Fruit fly (Drosophila melanogaster) whole organism, embryonic: ENCODE measurements around the gene CG7497.

Experiments used
- Bteb2 ChIP-seq: fragments of 200-800 bp; sonication (Bioruptor generic); optimal IDR thresholded peaks from 2 replicates; lab custom pipeline; 2016; ENCODE audit warnings: missing biosample characterization, missing genetic modification characterization
- CG11093 ChIP-seq: fragments of 200-800 bp; sonication (Bioruptor generic); IDR thresholded peaks from 3 replicates; pipeline ENCODE4 v1.3.6; 2022; ENCODE audit warnings: missing biosample characterization, missing genetic modification characterization
- CG12391 ChIP-seq: fragments of 200-800 bp; sonication (Bioruptor generic); optimal IDR thresholded peaks from 3 replicates; lab custom pipeline; 2018; ENCODE audit warnings: missing biosample characterization, mild to moderate bottlenecking, missing genetic modification characterization, moderate library complexity
- CG13894 ChIP-seq: fragments of 200-800 bp; sonication (Bioruptor generic); optimal IDR thresholded peaks from 3 replicates; lab custom pipeline; 2018; ENCODE audit warnings: missing biosample characterization, mild to moderate bottlenecking, missing genetic modification characterization, moderate library complexity
- CG14050 ChIP-seq: fragments of 200-800 bp; sonication (Bioruptor generic); IDR thresholded peaks from 3 replicates; pipeline ENCODE4 v1.3.6; 2022; ENCODE audit warnings: missing biosample characterization, missing genetic modification characterization
- CG15696 ChIP-seq: fragments of 200-800 bp; sonication (Bioruptor generic); optimal IDR thresholded peaks from 2 replicates; lab custom pipeline; 2019; ENCODE audit warnings: missing biosample characterization, mild to moderate bottlenecking, missing genetic modification characterization, moderate library complexity
- CG2202 ChIP-seq: fragments of 200-800 bp; sonication (Bioruptor generic); optimal IDR thresholded peaks from 2 replicates; lab custom pipeline; 2018; ENCODE audit warnings: missing biosample characterization, mild to moderate bottlenecking, missing genetic modification characterization
- CG30431 ChIP-seq: fragments of 200-800 bp; sonication (Bioruptor generic); optimal IDR thresholded peaks from 2 replicates; lab custom pipeline; 2017; ENCODE audit warnings: missing biosample characterization, missing genetic modification characterization
- CG34376 ChIP-seq: fragments of 200-800 bp; sonication (Bioruptor generic); optimal IDR thresholded peaks from 2 replicates; lab custom pipeline; 2018; ENCODE audit warnings: missing biosample characterization, mild to moderate bottlenecking, missing genetic modification characterization
- CG3847 ChIP-seq: fragments of 200-800 bp; sonication (Bioruptor generic); IDR thresholded peaks from 2 replicates; pipeline ENCODE4 v1.3.6; 2022; ENCODE audit warnings: missing biosample characterization, missing genetic modification characterization
- CG4360 ChIP-seq: fragments of 200-800 bp; sonication (Bioruptor generic); IDR thresholded peaks from 2 replicates; pipeline ENCODE4 v1.3.6; 2022; ENCODE audit warnings: missing biosample characterization, missing genetic modification characterization
- CG5953 ChIP-seq: fragments of 200-800 bp; sonication (Bioruptor generic); IDR thresholded peaks from 2 replicates; pipeline ENCODE4 v1.3.6; 2022; ENCODE audit warnings: missing biosample characterization, missing genetic modification characterization
- CG6854 ChIP-seq: fragments of 200-800 bp; sonication (Bioruptor generic); optimal IDR thresholded peaks from 3 replicates; lab custom pipeline; 2017; ENCODE audit warnings: missing biosample characterization, mild to moderate bottlenecking, missing genetic modification characterization
- CG7987 ChIP-seq: fragments of 200-800 bp; sonication (Bioruptor generic); optimal IDR thresholded peaks from 2 replicates; lab custom pipeline; 2018; ENCODE audit warnings: missing biosample characterization, mild to moderate bottlenecking, missing genetic modification characterization, moderate library complexity
- CG8290 ChIP-seq, 3 experiments: fragments of 200-800 bp; sonication (Bioruptor generic); optimal IDR thresholded peaks; 2 replicates each; lab custom pipeline; 2016 to 2019; ENCODE audit warnings: missing biosample characterization in 3 of 3, missing genetic modification characterization in 3 of 3, mild to moderate bottlenecking in 2 of 3, moderate library complexity in 1 of 3
- CG8478 ChIP-seq: fragments of >200 bp; optimal IDR thresholded peaks from 2 replicates; lab custom pipeline; 2018
- CG9817 ChIP-seq: fragments of 200-800 bp; sonication (Bioruptor generic); optimal IDR thresholded peaks from 2 replicates; lab custom pipeline; 2018; ENCODE audit warnings: missing biosample characterization, mild to moderate bottlenecking, missing genetic modification characterization, moderate library complexity
- CoRest ChIP-seq: fragments of 200-800 bp; sonication (Bioruptor generic); optimal IDR thresholded peaks from 3 replicates; lab custom pipeline; 2018; ENCODE audit warnings: missing biosample characterization, mild to moderate bottlenecking, missing genetic modification characterization, moderate library complexity
- Deaf1 ChIP-seq: fragments of 200-800 bp; optimal IDR thresholded peaks from 3 replicates; lab custom pipeline; 2019; ENCODE audit warnings: missing biosample characterization, mild to moderate bottlenecking, missing genetic modification characterization, moderate library complexity
- Dip2 ChIP-seq: fragments of 200-800 bp; sonication (Bioruptor generic); IDR thresholded peaks from 2 replicates; pipeline ENCODE4 v1.3.6; 2022; ENCODE audit warnings: missing biosample characterization, missing genetic modification characterization
- E2f1 ChIP-seq: fragments of 200-800 bp; sonication (Bioruptor generic); IDR thresholded peaks from 2 replicates; pipeline ENCODE4 v1.3.6; 2022; ENCODE audit warnings: missing biosample characterization, missing genetic modification characterization
- HLH4C ChIP-seq: fragments of 200-800 bp; sonication (Bioruptor generic); IDR thresholded peaks from 3 replicates; pipeline ENCODE4 v1.3.6; 2022; ENCODE audit warnings: missing biosample characterization, missing genetic modification characterization; ENCODE audit not compliant: partially characterized antibody
- HmgD ChIP-seq: fragments of 200-800 bp; sonication (Bioruptor generic); optimal IDR thresholded peaks from 3 replicates; lab custom pipeline; 2016; ENCODE audit warnings: missing biosample characterization, missing genetic modification characterization
- Jarid2 ChIP-seq: fragments of 200-800 bp; sonication (Bioruptor generic); optimal IDR thresholded peaks from 3 replicates; lab custom pipeline; 2017; ENCODE audit warnings: mild to moderate bottlenecking, missing biosample characterization, missing genetic modification reagents, missing genetic modification characterization
- Nf-YB ChIP-seq: fragments of 200-800 bp; sonication (Bioruptor generic); optimal IDR thresholded peaks from 3 replicates; lab custom pipeline; 2019; ENCODE audit warnings: missing biosample characterization, mild to moderate bottlenecking, missing genetic modification characterization, moderate library complexity
- Side ChIP-seq: fragments of 200-800 bp; sonication (Bioruptor generic); optimal IDR thresholded peaks from 2 replicates; lab custom pipeline; 2016; ENCODE audit warnings: missing biosample characterization, missing genetic modification characterization
- Stat92E ChIP-seq, 3 experiments: fragments of >200 bp in 2 of 3; fragments of 200-800 bp in 1 of 3; sonication (Bioruptor generic) in 1 of 3; optimal IDR thresholded peaks; 2 replicates each; lab custom pipeline; 2017 to 2019; ENCODE audit warnings: missing biosample characterization in 3 of 3, missing genetic modification characterization in 3 of 3, mild to moderate bottlenecking in 1 of 3, moderate library complexity in 1 of 3
- Usf ChIP-seq: fragments of 200-800 bp; sonication (Bioruptor generic); optimal IDR thresholded peaks from 2 replicates; lab custom pipeline; 2017; ENCODE audit warnings: missing genotype, missing biosample characterization, missing genetic modification characterization
- ab ChIP-seq: fragments of 200-800 bp; sonication (Bioruptor generic); optimal IDR thresholded peaks from 2 replicates; lab custom pipeline; 2016; ENCODE audit warnings: missing biosample characterization, missing genetic modification characterization
- br ChIP-seq: fragments of >200 bp; optimal IDR thresholded peaks from 2 replicates; lab custom pipeline; 2017
- ci ChIP-seq: fragments of 200-800 bp; sonication (Bioruptor generic); IDR thresholded peaks from 3 replicates; pipeline ENCODE4 v1.3.6; 2022; ENCODE audit warnings: missing biosample characterization, missing genetic modification characterization
- dmrt99B ChIP-seq: fragments of 200-800 bp; sonication (Bioruptor generic); optimal IDR thresholded peaks from 2 replicates; lab custom pipeline; 2018; ENCODE audit warnings: missing biosample characterization, mild to moderate bottlenecking, missing genetic modification characterization, moderate library complexity
- emc ChIP-seq: fragments of 200-800 bp; sonication (Bioruptor generic); optimal IDR thresholded peaks from 2 replicates; lab custom pipeline; 2016; ENCODE audit warnings: missing biosample characterization, missing genetic modification characterization
- ftz-f1 ChIP-seq: fragments of 200-800 bp; sonication (Bioruptor generic); optimal IDR thresholded peaks from 2 replicates; lab custom pipeline; 2016; ENCODE audit warnings: missing biosample characterization, missing genetic modification characterization
- fu2 ChIP-seq: fragments of 200-800 bp; sonication (Bioruptor generic); optimal IDR thresholded peaks from 2 replicates; lab custom pipeline; 2016; ENCODE audit warnings: missing biosample characterization, missing genetic modification characterization
- gfzf ChIP-seq: fragments of 200-800 bp; sonication (Bioruptor generic); optimal IDR thresholded peaks from 2 replicates; lab custom pipeline; 2016; ENCODE audit warnings: missing biosample characterization, mild to moderate bottlenecking, missing genetic modification characterization, moderate library complexity
- gro ChIP-seq: fragments of 200-800 bp; sonication (Bioruptor generic); optimal IDR thresholded peaks from 2 replicates; lab custom pipeline; 2016; ENCODE audit warnings: missing biosample characterization, missing genetic modification characterization
- gsb-n ChIP-seq: fragments of 200-800 bp; sonication (Bioruptor generic); optimal IDR thresholded peaks from 3 replicates; lab custom pipeline; 2018; ENCODE audit warnings: missing biosample characterization, mild to moderate bottlenecking, missing genetic modification characterization
- ind ChIP-seq: fragments of 200-800 bp; sonication (Bioruptor generic); optimal IDR thresholded peaks from 3 replicates; lab custom pipeline; 2016; ENCODE audit warnings: missing biosample characterization, missing genetic modification characterization
- nerfin-1 ChIP-seq: fragments of 200-800 bp; sonication (Bioruptor generic); optimal IDR thresholded peaks from 3 replicates; lab custom pipeline; 2019; ENCODE audit warnings: missing biosample characterization, mild to moderate bottlenecking, missing genetic modification characterization, moderate library complexity
- nmo ChIP-seq: fragments of 200-800 bp; sonication (Bioruptor generic); optimal IDR thresholded peaks from 2 replicates; lab custom pipeline; 2018; ENCODE audit warnings: missing biosample characterization, mild to moderate bottlenecking, missing genetic modification characterization, moderate library complexity
- oc ChIP-seq: fragments of 200-800 bp; sonication (Bioruptor generic); optimal IDR thresholded peaks from 2 replicates; lab custom pipeline; 2018; ENCODE audit warnings: missing biosample characterization, mild to moderate bottlenecking, missing genetic modification characterization, moderate library complexity
- org-1 ChIP-seq: fragments of 200-800 bp; sonication (Bioruptor generic); optimal IDR thresholded peaks from 2 replicates; lab custom pipeline; 2017; ENCODE audit warnings: missing biosample characterization, missing genetic modification characterization
- pum ChIP-seq: fragments of 200-800 bp; sonication (Bioruptor generic); optimal IDR thresholded peaks from 2 replicates; lab custom pipeline; 2016; ENCODE audit warnings: missing biosample characterization, missing genetic modification characterization
- schlank ChIP-seq: fragments of 200-800 bp; sonication (Bioruptor generic); optimal IDR thresholded peaks from 2 replicates; lab custom pipeline; 2018; ENCODE audit warnings: missing biosample characterization, mild to moderate bottlenecking, missing genetic modification characterization
- scrt ChIP-seq: fragments of 200-800 bp; sonication (Bioruptor generic); optimal IDR thresholded peaks from 2 replicates; lab custom pipeline; 2018; ENCODE audit warnings: missing biosample characterization, mild to moderate bottlenecking, missing genetic modification characterization, moderate library complexity
- slbo ChIP-seq: fragments of 200-800 bp; sonication (Bioruptor generic); IDR thresholded peaks from 2 replicates; pipeline ENCODE4 v1.3.6; 2022; ENCODE audit warnings: missing biosample characterization, missing genetic modification characterization
- sob ChIP-seq: fragments of 200-800 bp; sonication (Bioruptor generic); IDR thresholded peaks from 2 replicates; pipeline ENCODE4 v1.3.6; 2022; ENCODE audit warnings: missing biosample characterization, missing genetic modification characterization
- tgo ChIP-seq: fragments of 200-800 bp; sonication (Bioruptor generic); IDR thresholded peaks from 3 replicates; pipeline ENCODE4 v1.3.6; 2022; ENCODE audit warnings: missing biosample characterization, missing genetic modification characterization
- tio ChIP-seq: fragments of 200-800 bp; sonication (Bioruptor generic); optimal IDR thresholded peaks from 2 replicates; lab custom pipeline; 2017; ENCODE audit warnings: missing biosample characterization, missing genetic modification characterization, inconsistent platforms
- tx ChIP-seq: fragments of 200-800 bp; sonication (Bioruptor generic); optimal IDR thresholded peaks from 2 replicates; lab custom pipeline; 2016; ENCODE audit warnings: missing biosample characterization, missing genetic modification characterization
- zfh2 ChIP-seq: fragments of 200-800 bp; sonication (Bioruptor generic); optimal IDR thresholded peaks from 2 replicates; lab custom pipeline; 2016; ENCODE audit warnings: missing biosample characterization, missing genetic modification characterization

The CG7497 gene

DNA sequence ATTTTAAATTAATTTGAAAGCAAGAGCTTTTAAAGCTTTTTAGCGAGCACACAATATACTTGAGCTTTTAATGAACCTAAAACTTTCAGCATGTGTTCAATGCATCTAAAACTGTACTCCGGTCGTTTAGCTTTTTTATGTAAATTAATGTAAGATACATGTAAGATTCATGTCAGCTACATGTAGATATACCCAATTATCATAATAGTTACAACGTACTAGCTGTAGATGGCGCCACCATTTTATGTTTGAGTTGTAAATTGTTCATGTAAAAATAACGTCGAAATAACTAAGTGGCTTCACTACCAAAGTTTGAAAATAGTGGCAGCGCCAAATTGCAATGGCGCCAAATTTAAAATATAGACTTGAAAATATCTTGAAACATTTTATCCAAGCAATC is 36.4 kb upstream of the CG7497 start:
- TF ChIP-seq scrt (GFP tag; lab: Kevin White, UChicago) = no peak
- TF ChIP-seq slbo = peak; percentile 8; the same call in 1 of the 2 replicates
- no peak for TF ChIP-seq dmrt99B (tag; lab: Kevin White, UChicago)
- TF ChIP-seq Stat92E (GFP tag; optimal IDR thresholded peaks at IDR 0.05; lab: Kevin White, UChicago) = peak in 1 of 3 experiments; percentile 92
- peak; percentile 16 for TF ChIP-seq pum (GFP tag; lab: Kevin White, UChicago)
- TF ChIP-seq CG5953 (GFP tag; lab: Robert Waterston, UW) = no peak
- TF ChIP-seq CG34376 = no peak
- no peak for TF ChIP-seq tx (GFP tag; lab: Kevin White, UChicago)
- TF ChIP-seq Dip2 (GFP tag; lab: Robert Waterston, UW) = peak; percentile 88
- TF ChIP-seq CG14050 (GFP tag; lab: Robert Waterston, UW) = no peak
- TF ChIP-seq CG7987 (GFP tag; lab: Kevin White, UChicago) = no peak
- TF ChIP-seq Side (GFP tag; lab: Kevin White, UChicago) = no peak
- no peak for TF ChIP-seq fu2 (GFP tag; lab: Kevin White, UChicago)
- TF ChIP-seq CG30431 (GFP tag; lab: Kevin White, UChicago) = no peak
- no peak for TF ChIP-seq CG12391
- TF ChIP-seq CG11093 (GFP tag; lab: Robert Waterston, UW) = no peak
- no peak for TF ChIP-seq schlank (tag; lab: Kevin White, UChicago)
- no peak for TF ChIP-seq br (lab: Kevin White, UChicago)
- no peak for TF ChIP-seq nerfin-1 (tag; lab: Kevin White, UChicago)
- no peak for TF ChIP-seq Nf-YB (GFP tag; lab: Kevin White, UChicago)
- TF ChIP-seq gfzf (GFP tag; lab: Kevin White, UChicago) = peak; percentile 19
- no peak for TF ChIP-seq Deaf1 (tag; lab: Kevin White, UChicago)
- peak; percentile 23 for TF ChIP-seq CoRest (tag; lab: Kevin White, UChicago)
- no peak for TF ChIP-seq CG9817
- no peak for TF ChIP-seq CG13894 (tag; lab: Kevin White, UChicago)
- peak; percentile 31 for TF ChIP-seq CG15696 (tag; lab: Kevin White, UChicago)
- TF ChIP-seq ci (GFP tag; lab: Robert Waterston, UW) = no peak; the same call in 2 of the 3 replicates
- TF ChIP-seq HmgD = peak; percentile 60
- no peak for TF ChIP-seq tio (GFP tag; lab: Kevin White, UChicago)
- no peak for TF ChIP-seq Bteb2
- TF ChIP-seq Usf (GFP tag; lab: Kevin White, UChicago) = no peak
- no peak for TF ChIP-seq oc (tag; lab: Kevin White, UChicago)
- no peak for TF ChIP-seq ftz-f1
- peak; percentile 53 for TF ChIP-seq CG3847 (GFP tag; lab: Robert Waterston, UW)
- no peak for TF ChIP-seq E2f1 (GFP tag; lab: Robert Waterston, UW)
- TF ChIP-seq ab (GFP tag; lab: Kevin White, UChicago) = no peak
- TF ChIP-seq CG4360 (GFP tag; lab: Robert Waterston, UW) = no peak
- no peak for TF ChIP-seq emc (GFP tag; lab: Kevin White, UChicago)
- TF ChIP-seq CG8478 (lab: Kevin White, UChicago) = peak; percentile 78
- TF ChIP-seq gro (GFP tag; lab: Kevin White, UChicago) = peak; percentile 77
- peak; percentile 11 for TF ChIP-seq CG8290 (GFP tag; optimal IDR thresholded peaks at IDR 0.05; lab: Kevin White, UChicago)
- TF ChIP-seq CG8290 (tag; optimal IDR thresholded peaks at IDR 0.05; lab: Kevin White, UChicago) = peak in 1 of 2 experiments; percentile 49
- no peak for TF ChIP-seq tgo
- TF ChIP-seq sob = no peak
- TF ChIP-seq nmo (GFP tag; lab: Kevin White, UChicago) = peak; percentile 27
- TF ChIP-seq zfh2 = no peak
- no peak for TF ChIP-seq gsb-n
- TF ChIP-seq org-1 (GFP tag; lab: Kevin White, UChicago) = no peak
- no peak for TF ChIP-seq CG2202 (tag; lab: Kevin White, UChicago)
- no peak for TF ChIP-seq Jarid2 (GFP tag; lab: Kevin White, UChicago)
- TF ChIP-seq ind (GFP tag; lab: Kevin White, UChicago) = no peak
- no peak for TF ChIP-seq HLH4C
- no peak for TF ChIP-seq CG6854 (GFP tag; lab: Kevin White, UChicago)
